Worm (Caenorhabditis elegans): ENCODE results near the gene nlp-36.

The nlp-36 gene

ce11 chrIII:9521410-9522090 lies 33.0 kb downstream of the nlp-36 start, which contains the start of the genes clu-1 and prp-40 (continued):
- TF ChIP-seq egl-44 (GFP tag; IDR thresholded peaks at IDR 0.05) (no peak), chd-7 (tag; optimal IDR thresholded peaks at IDR 0.05) (no peak), B0035.1 (tag; optimal IDR thresholded peaks at IDR 0.05) (no peak), cebp-1 (GFP tag; IDR thresholded peaks at IDR 0.05) (no peak), cebp-1 (tag; optimal IDR thresholded peaks at IDR 0.05) (peak; percentile 78), him-1 (tag; optimal IDR thresholded peaks at IDR 0.05) (peak; percentile 27), F33H1.4 (GFP tag; IDR thresholded peaks at IDR 0.05) (peak; percentile 70), Y53F4B.3 (GFP tag; IDR thresholded peaks at IDR 0.05) (no peak), B0261.1 (tag; optimal IDR thresholded peaks at IDR 0.05) (no peak), egrh-3 (GFP tag; IDR thresholded peaks at IDR 0.05) (no peak), attf-6 (GFP tag; IDR thresholded peaks at IDR 0.05) (no peak), pbrm-1 (GFP tag; IDR thresholded peaks at IDR 0.05) (peak; percentile 87), rpc-1 (optimal IDR thresholded peaks at IDR 0.05) (no peak), rpc-1 (tag; optimal IDR thresholded peaks at IDR 0.05) (no peak), ztf-6 (GFP tag; IDR thresholded peaks at IDR 0.05) (no peak), ztf-3 (GFP tag; optimal IDR thresholded peaks at IDR 0.05) (no peak), tbx-9 (tag; optimal IDR thresholded peaks at IDR 0.05; ENCODE audit: borderline replicate concordance) (no peak), ztf-25 (GFP tag; IDR thresholded peaks at IDR 0.05) (no peak), let-607 (tag; optimal IDR thresholded peaks at IDR 0.05) (peak in 1 of 2 experiments; percentile 54), egl-18 (GFP tag; IDR thresholded peaks at IDR 0.05) (no peak), nhr-90 (tag; optimal IDR thresholded peaks at IDR 0.05) (no peak), T26A5.8 (tag; optimal IDR thresholded peaks at IDR 0.05) (no peak), F39B2.1 (GFP tag; IDR thresholded peaks at IDR 0.05) (no peak), ceh-79 (tag; optimal IDR thresholded peaks at IDR 0.05) (no peak), dox-1 (GFP tag; IDR thresholded peaks at IDR 0.05) (peak; percentile 94), gei-17 (GFP tag; optimal IDR thresholded peaks at IDR 0.05) (peak; percentile 37), hsf-1 (GFP tag; IDR thresholded peaks at IDR 0.05) (peak; percentile 35; the same call in 1 of the 2 replicates), B0336.3 (GFP tag; IDR thresholded peaks at IDR 0.05) (peak; percentile 80), atf-7 (tag; optimal IDR thresholded peaks at IDR 0.05) (peak; percentile 39), F23B12.7 (tag; optimal IDR thresholded peaks at IDR 0.05; ENCODE audit: insufficient read depth) (peak; percentile 90), ekl-4 (GFP tag; IDR thresholded peaks at IDR 0.05) (peak; percentile 85), efl-1 (GFP tag; optimal IDR thresholded peaks at IDR 0.05) (peak; percentile 54), die-1 (tag; optimal IDR thresholded peaks at IDR 0.05) (no peak), mes-4 (tag; optimal IDR thresholded peaks at IDR 0.05) (no peak), dpl-1 (GFP tag; optimal IDR thresholded peaks at IDR 0.05) (peak; percentile 39), F10E7.11 (tag; optimal IDR thresholded peaks at IDR 0.05) (no peak), madf-8 (GFP tag; conservative IDR thresholded peaks at IDR 0.05) (peak; percentile 45), unc-62 (GFP tag; optimal IDR thresholded peaks at IDR 0.05) (no peak), hmg-1.2 (GFP tag; IDR thresholded peaks at IDR 0.05) (peak; percentile 75), zfh-2 (GFP tag; conservative IDR thresholded peaks at IDR 0.05) (no peak; the same call in 1 of the 2 replicates), pha-4 (tag; optimal IDR thresholded peaks at IDR 0.05) (no peak), ceh-40 (GFP tag; IDR thresholded peaks at IDR 0.05) (no peak), Y53G8AR.9 (GFP tag; conservative IDR thresholded peaks at IDR 0.05) (peak; percentile 80; the same call in 1 of the 2 replicates), aptf-3 (GFP tag; IDR thresholded peaks at IDR 0.05) (no peak), akir-1 (GFP tag; optimal IDR thresholded peaks at IDR 0.05) (no peak), ceh-91 (GFP tag; IDR thresholded peaks at IDR 0.05) (peak; percentile 67), dpff-1 (tag; optimal IDR thresholded peaks at IDR 0.05) (no peak), nfya-1 (tag; optimal IDR thresholded peaks at IDR 0.05; ENCODE audit: borderline replicate concordance, insufficient read depth) (no peak), tlf-1 (GFP tag; optimal IDR thresholded peaks at IDR 0.05) (peak; percentile 69)
